Worm (Caenorhabditis elegans) whole organism, L1 larva: ENCODE measurements around the gene klo-2.
"Not testable (repeated sequence)": the region's sequence is repeated elsewhere in the genome, so short reads cannot be mapped to it uniquely, and the experiment has no call there.

Source experiments
- C16A3.4 ChIP-seq: fragments of 150-350 bp; optimal IDR thresholded peaks from 2 replicates; lab custom pipeline; 2014; ENCODE audit warnings: missing biosample characterization, missing genetic modification characterization
- C34B4.2 ChIP-seq: sonication (generic microtip); optimal IDR thresholded peaks from 2 replicates; lab custom pipeline; 2017; ENCODE audit warnings: mild to moderate bottlenecking, missing genetic modification characterization, missing compliant biosample characterization
- F16B12.6 ChIP-seq: fragments of 150-350 bp; optimal IDR thresholded peaks from 2 replicates; lab custom pipeline; 2014; ENCODE audit warnings: missing biosample characterization, missing genetic modification characterization
- ama-1 ChIP-seq: fragments of 150-350 bp; optimal IDR thresholded peaks from 2 replicates; lab custom pipeline; 2014
- blmp-1 ChIP-seq: fragments of 150-350 bp; optimal IDR thresholded peaks from 2 replicates; lab custom pipeline; 2014; ENCODE audit warnings: missing biosample characterization, missing genetic modification characterization
- ceh-8 ChIP-seq: fragments of 200-800 bp; sonication (Bioruptor generic); optimal IDR thresholded peaks from 2 replicates; lab custom pipeline; 2018; ENCODE audit warnings: mild to moderate bottlenecking, missing genetic modification characterization, moderate library complexity, missing compliant biosample characterization
- ceh-82 ChIP-seq, 3 experiments: fragments of 150-350 bp in 1 of 3; sonication (generic microtip) in 2 of 3; optimal IDR thresholded peaks; 2 replicates each; lab custom pipeline; 2014 to 2017; ENCODE audit warnings: missing biosample characterization in 3 of 3, missing genetic modification characterization in 3 of 3
- dpl-1 ChIP-seq, 3 experiments: fragments of 150-350 bp in 2 of 3; sonication (generic microtip) in 1 of 3; optimal IDR thresholded peaks; 2 replicates each; lab custom pipeline; 2014 to 2017; ENCODE audit warnings: missing biosample characterization in 3 of 3, missing genetic modification characterization in 3 of 3, missing genetic modification reagents in 3 of 3
- efl-1 ChIP-seq, 4 experiments: fragments of 150-350 bp; optimal IDR thresholded peaks in 3 of 4; peaks in 1 of 4; 1 replicate in 1 of 4; 2 replicates in 3 of 4; lab custom pipeline; 2014; ENCODE audit warnings: missing biosample characterization in 2 of 4, missing genetic modification characterization in 2 of 4, missing genetic modification reagents in 2 of 4
- egl-27 ChIP-seq, 2 experiments: fragments of 150-350 bp in 1 of 2; sonication (generic microtip); optimal IDR thresholded peaks; 3 replicates each; lab custom pipeline; 2017 to 2018; ENCODE audit warnings: missing biosample characterization in 2 of 2, missing genetic modification characterization in 2 of 2, missing genetic modification reagents in 2 of 2
- elt-3 ChIP-seq, 6 experiments: fragments of 150-350 bp in 1 of 6; sonication (generic microtip); optimal IDR thresholded peaks; 2 replicates each; lab custom pipeline; 2017 to 2018; ENCODE audit warnings: missing biosample characterization in 6 of 6, missing genetic modification characterization in 6 of 6, inconsistent platforms in 1 of 6
- fkh-8 ChIP-seq: sonication (generic microtip); optimal IDR thresholded peaks from 2 replicates; lab custom pipeline; 2016; ENCODE audit warnings: mild to moderate bottlenecking, missing genetic modification characterization, missing compliant biosample characterization
- irx-1 ChIP-seq: sonication (generic microtip); optimal IDR thresholded peaks from 2 replicates; lab custom pipeline; 2016; ENCODE audit warnings: missing genetic modification characterization, missing compliant biosample characterization
- isw-1 ChIP-seq: fragments of 200-800 bp; sonication (Bioruptor generic); IDR thresholded peaks from 2 replicates; pipeline ENCODE4 v1.3.6; 2022; ENCODE audit warnings: missing genetic modification characterization, missing compliant biosample characterization
- lin-13 ChIP-seq: fragments of 150-350 bp; optimal IDR thresholded peaks from 2 replicates; lab custom pipeline; 2014; ENCODE audit warnings: missing biosample characterization, missing genetic modification reagents, missing genetic modification characterization
- lin-14 ChIP-seq: fragments of 200-800 bp; sonication (Bioruptor generic); optimal IDR thresholded peaks from 2 replicates; lab custom pipeline; 2018; ENCODE audit warnings: mild to moderate bottlenecking, missing genetic modification characterization, moderate library complexity, missing compliant biosample characterization
- lin-15B ChIP-seq: fragments of 150-350 bp; sonication (generic microtip); optimal IDR thresholded peaks from 3 replicates; lab custom pipeline; 2014; ENCODE audit warnings: missing biosample characterization, missing genetic modification characterization
- lin-35 ChIP-seq, 2 experiments: fragments of 150-350 bp; optimal IDR thresholded peaks; 2 replicates each; lab custom pipeline; 2014; ENCODE audit warnings: missing biosample characterization in 2 of 2, missing genetic modification characterization in 2 of 2, missing genetic modification reagents in 2 of 2
- lir-3 ChIP-seq: sonication (generic microtip); optimal IDR thresholded peaks from 2 replicates; lab custom pipeline; 2016; ENCODE audit warnings: mild to moderate bottlenecking, missing genetic modification characterization, moderate library complexity, missing compliant biosample characterization; ENCODE audit not compliant: poor library complexity
- lsy-2 ChIP-seq, 2 experiments: fragments of 150-350 bp; optimal IDR thresholded peaks; 2 replicates each; lab custom pipeline; 2014; ENCODE audit warnings: missing biosample characterization in 2 of 2, missing genetic modification characterization in 2 of 2
- mdl-1 ChIP-seq, 2 experiments: fragments of 150-350 bp; optimal IDR thresholded peaks; 2 replicates each; lab custom pipeline; 2014 to 2017; ENCODE audit warnings: missing biosample characterization in 2 of 2, missing genetic modification characterization in 2 of 2, inconsistent platforms in 1 of 2
- mep-1 ChIP-seq: fragments of 150-350 bp; optimal IDR thresholded peaks from 2 replicates; lab custom pipeline; 2014; ENCODE audit warnings: missing biosample characterization, missing genetic modification characterization
- nhr-11 ChIP-seq: fragments of 150-350 bp; optimal IDR thresholded peaks from 2 replicates; lab custom pipeline; 2014; ENCODE audit warnings: missing biosample characterization, missing genetic modification characterization
- nhr-19 ChIP-seq: fragments of 200-800 bp; sonication (Bioruptor generic); conservative IDR thresholded peaks from 2 replicates; pipeline ENCODE4 v1.3.6; 2022; ENCODE audit warnings: missing genetic modification characterization, missing compliant biosample characterization
- nhr-20 ChIP-seq: sonication (generic microtip); optimal IDR thresholded peaks from 2 replicates; lab custom pipeline; 2016; ENCODE audit warnings: mild to moderate bottlenecking, missing genetic modification characterization, missing compliant biosample characterization
- nhr-237 ChIP-seq: fragments of 150-350 bp; optimal IDR thresholded peaks from 2 replicates; lab custom pipeline; 2014; ENCODE audit warnings: missing biosample characterization, missing genetic modification characterization
- nhr-47 ChIP-seq: sonication (generic microtip); optimal IDR thresholded peaks from 2 replicates; lab custom pipeline; 2016; ENCODE audit warnings: mild to moderate bottlenecking, missing genetic modification characterization, moderate library complexity, missing compliant biosample characterization
- nhr-71 ChIP-seq: sonication (generic microtip); optimal IDR thresholded peaks from 2 replicates; lab custom pipeline; 2016; ENCODE audit warnings: mild to moderate bottlenecking, missing genetic modification characterization, moderate library complexity, missing compliant biosample characterization
- nhr-77 ChIP-seq: fragments of 150-350 bp; optimal IDR thresholded peaks from 2 replicates; lab custom pipeline; 2014; ENCODE audit warnings: missing biosample characterization, missing genetic modification characterization
- rnt-1 ChIP-seq: sonication (generic microtip); optimal IDR thresholded peaks from 2 replicates; lab custom pipeline; 2016; ENCODE audit warnings: mild to moderate bottlenecking, missing genetic modification characterization, moderate library complexity, missing compliant biosample characterization
- skn-1 ChIP-seq: fragments of 150-350 bp; optimal IDR thresholded peaks from 2 replicates; lab custom pipeline; 2014; ENCODE audit warnings: missing biosample characterization, missing genetic modification characterization
- snpc-4 ChIP-seq: fragments of 150-350 bp; optimal IDR thresholded peaks from 2 replicates; lab custom pipeline; 2014; ENCODE audit warnings: missing biosample characterization, missing genetic modification characterization
- snu-23 ChIP-seq: sonication (generic microtip); optimal IDR thresholded peaks from 2 replicates; lab custom pipeline; 2016; ENCODE audit warnings: missing genetic modification characterization, missing compliant biosample characterization
- sox-4 ChIP-seq: sonication (generic microtip); optimal IDR thresholded peaks from 2 replicates; lab custom pipeline; 2016; ENCODE audit warnings: missing genetic modification characterization, missing compliant biosample characterization
- swsn-7 ChIP-seq: sonication (generic microtip); optimal IDR thresholded peaks from 2 replicates; lab custom pipeline; 2016; ENCODE audit warnings: missing genetic modification characterization, missing compliant biosample characterization
- tlp-1 ChIP-seq: fragments of 150-350 bp; optimal IDR thresholded peaks from 2 replicates; lab custom pipeline; 2014; ENCODE audit warnings: missing biosample characterization, missing genetic modification characterization
- unc-130 ChIP-seq: fragments of 150-350 bp; optimal IDR thresholded peaks from 2 replicates; lab custom pipeline; 2017; ENCODE audit warnings: missing biosample characterization, missing genetic modification characterization, inconsistent platforms
- unc-62 ChIP-seq: fragments of 150-350 bp; optimal IDR thresholded peaks from 2 replicates; lab custom pipeline; 2014; ENCODE audit warnings: missing biosample characterization, missing genetic modification reagents, missing genetic modification characterization
- ztf-11 ChIP-seq, 2 experiments: sonication (generic microtip); optimal IDR thresholded peaks; 2 replicates each; lab custom pipeline; 2016 to 2017; ENCODE audit warnings: missing genetic modification characterization in 2 of 2, missing biosample characterization in 1 of 2, missing compliant biosample characterization in 1 of 2
- ztf-4 ChIP-seq: fragments of 150-350 bp; optimal IDR thresholded peaks from 2 replicates; lab custom pipeline; 2014; ENCODE audit warnings: missing biosample characterization, missing genetic modification characterization

The klo-2 gene

ce11 chrIII:2458742-2459141, 12.7 kb downstream of the klo-2 start, which contains the start of gene E02H9.3:
Gene E02H9.3, plus strand, starts transcription at chrIII:2459042.
- not testable (repeated sequence) for TF ChIP-seq C34B4.2 (tag; lab: Kevin White, UChicago); swsn-7 (tag; lab: Kevin White, UChicago); unc-130
- TF ChIP-seq, all 84 proteins: peak for 0; not testable (repeated sequence) for 84

- TF ChIP-seq efl-1 (optimal IDR thresholded peaks at IDR 0.05; lab: Kevin White, UChicago): not testable (repeated sequence)
- peak in 1 of 2 experiments; percentile 9 for TF ChIP-seq efl-1 (GFP tag; optimal IDR thresholded peaks at IDR 0.05 in 1 of 2; lab: Kevin White, UChicago)
Measured at ce11 chrIII:2460403-2460802, 14.4 kb downstream of the klo-2 start.

- TF ChIP-seq unc-62 (GFP tag; lab: Kevin White, UChicago) (no peak), dpl-1 (GFP tag; optimal IDR thresholded peaks at IDR 0.05; lab: Kevin White, UChicago) (no peak)
- TF ChIP-seq, all 84 proteins: peak for 0
Measured at ce11 chrIII:2468202-2468601, 22.2 kb downstream of the klo-2 start, which contains the start of the genes E02H9.9 and E02H9.1. Gene E02H9.9, minus strand, starts transcription at chrIII:2468302. Gene E02H9.1, plus strand, starts transcription at chrIII:2468486.

- TF ChIP-seq snpc-4 (tag; lab: Kevin White, UChicago) (no peak), sox-4 (tag; lab: Kevin White, UChicago) (no peak), irx-1 (tag; lab: Kevin White, UChicago) (no peak), lin-15B (tag; lab: Kevin White, UChicago) (peak; percentile 50), C16A3.4 (tag; lab: Kevin White, UChicago) (peak; percentile 16), blmp-1 (tag; lab: Kevin White, UChicago) (peak; percentile 94), dpl-1 (GFP tag; optimal IDR thresholded peaks at IDR 0.05; lab: Kevin White, UChicago) (peak; percentile 39 to 66 (median 40)), lin-14 (peak; percentile 89), lsy-2 (tag; optimal IDR thresholded peaks at IDR 0.05; lab: Kevin White, UChicago) (peak; percentile 63 to 75), elt-3 (tag; optimal IDR thresholded peaks at IDR 0.05; lab: Kevin White, UChicago) (peak in 1 of 6 experiments; percentile 0), nhr-11 (tag; lab: Kevin White, UChicago) (no peak), skn-1 (tag; lab: Kevin White, UChicago) (peak; percentile 78), ama-1 (no peak), lin-35 (GFP tag; optimal IDR thresholded peaks at IDR 0.05; lab: Kevin White, UChicago) (peak; percentile 74 to 76), isw-1 (peak; percentile 34; the same call in 1 of the 2 replicates), nhr-47 (tag; lab: Kevin White, UChicago) (peak; percentile 15), nhr-237 (tag; lab: Kevin White, UChicago) (no peak), ztf-11 (tag; optimal IDR thresholded peaks at IDR 0.05; lab: Kevin White, UChicago) (no peak), rnt-1 (peak; percentile 51), nhr-71 (tag; lab: Kevin White, UChicago) (peak; percentile 35), lir-3 (tag; lab: Kevin White, UChicago) (no peak), nhr-20 (tag; lab: Kevin White, UChicago) (peak; percentile 27), nhr-77 (tag; lab: Kevin White, UChicago) (peak; percentile 25), tlp-1 (tag; lab: Kevin White, UChicago) (no peak), mep-1 (tag; lab: Kevin White, UChicago) (peak; percentile 70), nhr-19 (GFP tag; lab: Robert Waterston, UW) (peak; percentile 55), lin-13 (peak; percentile 24), efl-1 (optimal IDR thresholded peaks at IDR 0.05; lab: Kevin White, UChicago) (peak; percentile 58 to 70), efl-1 (GFP tag; optimal IDR thresholded peaks at IDR 0.05 in 1 of 2; lab: Kevin White, UChicago) (peak; percentile 65 to 93), mdl-1 (tag; optimal IDR thresholded peaks at IDR 0.05; lab: Kevin White, UChicago) (peak in 1 of 2 experiments; percentile 72), ztf-4 (tag; lab: Kevin White, UChicago) (no peak), snu-23 (GFP tag; lab: Kevin White, UChicago) (peak; percentile 47), unc-130 (peak; percentile 6), ceh-82 (tag; optimal IDR thresholded peaks at IDR 0.05; lab: Kevin White, UChicago) (peak; percentile 23 to 73 (median 27)), egl-27 (tag; optimal IDR thresholded peaks at IDR 0.05; lab: Kevin White, UChicago) (no peak), F16B12.6 (peak; percentile 94), swsn-7 (tag; lab: Kevin White, UChicago) (peak; percentile 20), ceh-8 (GFP tag; lab: Kevin White, UChicago) (no peak), fkh-8 (tag; lab: Kevin White, UChicago) (peak; percentile 38)
Measured at ce11 chrIII:2471855-2472254, 25.8 kb downstream of the klo-2 start.
